Fruit fly (Drosophila melanogaster) whole organism, prepupa: Measurements from ENCODE around the gene betaTub85D.

ENCODE experiments used
- Blimp-1 ChIP-seq: fragments of 200-800 bp; sonication (Bioruptor generic); optimal IDR thresholded peaks from 3 replicates; lab custom pipeline; 2017; ENCODE audit warnings: missing biosample characterization, missing genetic modification characterization, mild to moderate bottlenecking, moderate library complexity, missing genetic modification reagents
- CG10631 ChIP-seq: fragments of 200-800 bp; sonication (Bioruptor generic); optimal IDR thresholded peaks from 2 replicates; lab custom pipeline; 2016; ENCODE audit warnings: missing biosample characterization, missing genetic modification characterization
- CG10669 ChIP-seq: fragments of 200-800 bp; sonication (Bioruptor generic); optimal IDR thresholded peaks from 3 replicates; lab custom pipeline; 2018; ENCODE audit warnings: missing biosample characterization, mild to moderate bottlenecking, missing genetic modification characterization, moderate library complexity
- CG11762 ChIP-seq: fragments of 200-800 bp; sonication (Bioruptor generic); optimal IDR thresholded peaks from 3 replicates; lab custom pipeline; 2016; ENCODE audit warnings: missing biosample characterization, missing genetic modification characterization; ENCODE audit not compliant: insufficient read depth
- CG15336 ChIP-seq: fragments of 200-800 bp; sonication (Bioruptor generic); IDR thresholded peaks from 2 replicates; pipeline ENCODE4 v1.3.6; 2022; ENCODE audit warnings: missing biosample characterization, missing genetic modification characterization
- CG1621 ChIP-seq: fragments of 200-800 bp; sonication (Bioruptor generic); optimal IDR thresholded peaks from 3 replicates; lab custom pipeline; 2018; ENCODE audit warnings: missing biosample characterization, mild to moderate bottlenecking, missing genetic modification characterization
- CG16779 ChIP-seq: fragments of 200-800 bp; sonication (Bioruptor generic); optimal IDR thresholded peaks from 3 replicates; lab custom pipeline; 2017; ENCODE audit warnings: missing biosample characterization, mild to moderate bottlenecking, missing genetic modification characterization
- CG3032 ChIP-seq: fragments of 200-800 bp; optimal IDR thresholded peaks from 2 replicates; lab custom pipeline; 2019; ENCODE audit warnings: missing biosample characterization, mild to moderate bottlenecking, missing genetic modification characterization, moderate library complexity
- CG31627 ChIP-seq: fragments of 200-800 bp; sonication (Bioruptor generic); optimal IDR thresholded peaks from 3 replicates; lab custom pipeline; 2016; ENCODE audit warnings: missing biosample characterization, missing genetic modification characterization
- CG32006 ChIP-seq: fragments of 200-800 bp; sonication (Bioruptor generic); optimal IDR thresholded peaks from 3 replicates; lab custom pipeline; 2017; ENCODE audit warnings: missing biosample characterization, mild to moderate bottlenecking, missing genetic modification characterization
- CG3919 ChIP-seq: fragments of 200-800 bp; sonication (Bioruptor generic); optimal IDR thresholded peaks from 3 replicates; lab custom pipeline; 2016; ENCODE audit warnings: missing biosample characterization, missing genetic modification characterization
- CG4318 ChIP-seq: fragments of 200-800 bp; sonication (Bioruptor generic); optimal IDR thresholded peaks from 3 replicates; lab custom pipeline; 2017; ENCODE audit warnings: missing biosample characterization, mild to moderate bottlenecking, missing genetic modification characterization
- CG6163 ChIP-seq: fragments of 200-800 bp; sonication (Bioruptor generic); IDR thresholded peaks from 3 replicates; pipeline ENCODE4 v1.3.6; 2022; ENCODE audit warnings: missing biosample characterization, missing genetic modification characterization
- CG6276 ChIP-seq: fragments of 200-800 bp; sonication (Bioruptor generic); optimal IDR thresholded peaks from 2 replicates; lab custom pipeline; 2017; ENCODE audit warnings: missing biosample characterization, mild to moderate bottlenecking, missing genetic modification characterization
- CG6792 ChIP-seq: fragments of 200-800 bp; sonication (Bioruptor generic); optimal IDR thresholded peaks from 3 replicates; lab custom pipeline; 2016; ENCODE audit warnings: missing biosample characterization, missing genetic modification characterization
- CG6808 ChIP-seq: fragments of 200-800 bp; sonication (Bioruptor generic); optimal IDR thresholded peaks from 3 replicates; lab custom pipeline; 2017; ENCODE audit warnings: missing biosample characterization, missing genetic modification characterization, mild to moderate bottlenecking, moderate library complexity, missing genetic modification reagents
- CG6854 ChIP-seq: fragments of 200-800 bp; sonication (Bioruptor generic); optimal IDR thresholded peaks from 2 replicates; lab custom pipeline; 2017; ENCODE audit warnings: missing biosample characterization, mild to moderate bottlenecking, missing genetic modification characterization
- CG7368 ChIP-seq: fragments of 200-800 bp; sonication (Bioruptor generic); optimal IDR thresholded peaks from 3 replicates; lab custom pipeline; 2016; ENCODE audit warnings: missing biosample characterization, missing genetic modification characterization
- CG8632 ChIP-seq: fragments of 200-800 bp; sonication (Bioruptor generic); optimal IDR thresholded peaks from 3 replicates; lab custom pipeline; 2016; ENCODE audit warnings: missing biosample characterization, missing genetic modification characterization
- CG9139 ChIP-seq: fragments of 200-800 bp; sonication (Bioruptor generic); optimal IDR thresholded peaks from 3 replicates; lab custom pipeline; 2017; ENCODE audit warnings: missing biosample characterization, mild to moderate bottlenecking, missing genetic modification characterization
- Eip93F ChIP-seq: fragments of 200-800 bp; sonication (Bioruptor generic); optimal IDR thresholded peaks from 2 replicates; lab custom pipeline; 2016; ENCODE audit warnings: missing biosample characterization, mild to moderate bottlenecking, missing genetic modification characterization
- Ets21C ChIP-seq: fragments of 200-800 bp; sonication (Bioruptor generic); optimal IDR thresholded peaks from 3 replicates; lab custom pipeline; 2016; ENCODE audit warnings: missing biosample characterization, missing genetic modification characterization
- Ets96B ChIP-seq: fragments of 200-800 bp; optimal IDR thresholded peaks from 2 replicates; lab custom pipeline; 2019; ENCODE audit warnings: missing biosample characterization, mild to moderate bottlenecking, missing genetic modification characterization, moderate library complexity
- Gug ChIP-seq: fragments of 200-800 bp; sonication (Bioruptor generic); IDR thresholded peaks from 2 replicates; pipeline ENCODE4 v1.3.6; 2022; ENCODE audit warnings: missing biosample characterization, missing genetic modification characterization
- Hr4 ChIP-seq: fragments of 200-800 bp; sonication (Bioruptor generic); optimal IDR thresholded peaks from 3 replicates; lab custom pipeline; 2016; ENCODE audit warnings: missing biosample characterization, missing genetic modification characterization
- Lpt ChIP-seq: fragments of 200-800 bp; sonication (Bioruptor generic); optimal IDR thresholded peaks from 3 replicates; lab custom pipeline; 2016; ENCODE audit warnings: missing biosample characterization, missing genetic modification characterization
- Met ChIP-seq: fragments of 200-800 bp; sonication (Bioruptor generic); optimal IDR thresholded peaks from 3 replicates; lab custom pipeline; 2016; ENCODE audit warnings: missing biosample characterization, missing genetic modification characterization
- Smox ChIP-seq: fragments of 200-800 bp; sonication (Bioruptor generic); optimal IDR thresholded peaks from 3 replicates; lab custom pipeline; 2016; ENCODE audit warnings: missing biosample characterization, missing genetic modification characterization
- Sox14 ChIP-seq: fragments of 200-800 bp; sonication (Bioruptor generic); optimal IDR thresholded peaks from 3 replicates; lab custom pipeline; 2016; ENCODE audit warnings: missing biosample characterization, missing genetic modification characterization
- Sox15 ChIP-seq: fragments of 200-800 bp; sonication (Bioruptor generic); optimal IDR thresholded peaks from 3 replicates; lab custom pipeline; 2016; ENCODE audit warnings: missing biosample characterization, missing genetic modification characterization
- achi ChIP-seq: fragments of 200-800 bp; sonication (Bioruptor generic); optimal IDR thresholded peaks from 3 replicates; lab custom pipeline; 2016; ENCODE audit warnings: missing biosample characterization, missing genetic modification characterization
- acj6 ChIP-seq: fragments of 200-800 bp; sonication (Bioruptor generic); optimal IDR thresholded peaks from 3 replicates; lab custom pipeline; 2016; ENCODE audit warnings: missing biosample characterization, missing genetic modification characterization
- cyc ChIP-seq: fragments of 200-800 bp; sonication (Bioruptor generic); optimal IDR thresholded peaks from 3 replicates; lab custom pipeline; 2016; ENCODE audit warnings: missing biosample characterization, missing genetic modification characterization
- dsx ChIP-seq: fragments of 200-800 bp; optimal IDR thresholded peaks from 3 replicates; lab custom pipeline; 2019; ENCODE audit warnings: missing biosample characterization, mild to moderate bottlenecking, missing genetic modification characterization, moderate library complexity; ENCODE audit not compliant: poor library complexity, severe bottlenecking
- eg ChIP-seq: fragments of 200-800 bp; sonication (Bioruptor generic); IDR thresholded peaks from 3 replicates; pipeline ENCODE4 v1.3.6; 2022; ENCODE audit warnings: missing biosample characterization, missing genetic modification characterization
- esn ChIP-seq: fragments of 200-800 bp; sonication (Bioruptor generic); optimal IDR thresholded peaks from 2 replicates; lab custom pipeline; 2016; ENCODE audit warnings: missing biosample characterization, mild to moderate bottlenecking, missing genetic modification characterization, moderate library complexity
- fd85E ChIP-seq: fragments of 200-800 bp; sonication (Bioruptor generic); optimal IDR thresholded peaks from 3 replicates; lab custom pipeline; 2016; ENCODE audit warnings: missing biosample characterization, missing genetic modification characterization
- fkh ChIP-seq: fragments of 200-800 bp; sonication (Bioruptor generic); optimal IDR thresholded peaks from 3 replicates; lab custom pipeline; 2017; ENCODE audit warnings: missing biosample characterization, mild to moderate bottlenecking, missing genetic modification characterization, moderate library complexity
- lz ChIP-seq: fragments of 200-800 bp; sonication (Bioruptor generic); optimal IDR thresholded peaks from 3 replicates; lab custom pipeline; 2016; ENCODE audit warnings: missing biosample characterization, missing genetic modification characterization
- net ChIP-seq: fragments of 200-800 bp; sonication (Bioruptor generic); optimal IDR thresholded peaks from 3 replicates; lab custom pipeline; 2016; ENCODE audit warnings: missing biosample characterization, missing genetic modification characterization
- pdm3 ChIP-seq: fragments of 200-800 bp; sonication (Bioruptor generic); optimal IDR thresholded peaks from 3 replicates; lab custom pipeline; 2016; ENCODE audit warnings: missing biosample characterization, missing genetic modification characterization
- spab ChIP-seq: fragments of 200-800 bp; sonication (Bioruptor generic); optimal IDR thresholded peaks from 2 replicates; lab custom pipeline; 2017; ENCODE audit warnings: missing biosample characterization, mild to moderate bottlenecking, missing genetic modification characterization, missing genetic modification reagents
- ss ChIP-seq, 2 experiments: fragments of 200-800 bp; sonication (Bioruptor generic); optimal IDR thresholded peaks; 2 replicates in 1 of 2; 3 replicates in 1 of 2; lab custom pipeline; 2017 to 2018; ENCODE audit warnings: mild to moderate bottlenecking in 2 of 2, missing biosample characterization in 2 of 2, missing genetic modification characterization in 2 of 2, moderate library complexity in 1 of 2
- topi ChIP-seq: fragments of 200-800 bp; sonication (Bioruptor generic); optimal IDR thresholded peaks from 3 replicates; lab custom pipeline; 2016; ENCODE audit warnings: missing biosample characterization, missing genetic modification characterization
- vri ChIP-seq: fragments of 200-800 bp; sonication (Bioruptor generic); optimal IDR thresholded peaks from 3 replicates; lab custom pipeline; 2016; ENCODE audit warnings: missing biosample characterization, mild to moderate bottlenecking, missing genetic modification characterization

Gene betaTub85D

dm6 chr3R:9411928-9412640, 2.0 kb upstream of the betaTub85D start, which contains the start of the genes Task7 and alpha-Man-IIa:
Gene Task7 (minus strand): TSS chr3R:9412293.
Gene alpha-Man-IIa (plus strand): TSS chr3R:9412548.
- TF ChIP-seq Eip93F (GFP tag; lab: Kevin White, UChicago) = peak; percentile 12
- no peak for TF ChIP-seq fd85E (GFP tag; lab: Kevin White, UChicago)
- TF ChIP-seq CG10669 = no peak
- TF ChIP-seq CG32006 (GFP tag; lab: Kevin White, UChicago) = no peak
- TF ChIP-seq fkh (GFP tag; lab: Kevin White, UChicago) = peak; percentile 68

dm6 chr3R:9408069-9408468, 2.0 kb downstream of the betaTub85D start, which contains the start of gene CG44261:
Gene CG44261 (minus strand): TSS chr3R:9408169.
- TF ChIP-seq topi (GFP tag; lab: Kevin White, UChicago) = no peak
- no peak for TF ChIP-seq cyc (GFP tag; lab: Kevin White, UChicago)
- TF ChIP-seq spab (GFP tag; lab: Kevin White, UChicago) = no peak

- TF ChIP-seq Smox (no peak), Sox14 (GFP tag; lab: Kevin White, UChicago) (peak; percentile 85), fd85E (GFP tag; lab: Kevin White, UChicago) (no peak), CG1621 (tag; lab: Kevin White, UChicago) (no peak), Eip93F (GFP tag; lab: Kevin White, UChicago) (no peak), acj6 (peak; percentile 74), fkh (GFP tag; lab: Kevin White, UChicago) (no peak), Gug (GFP tag; lab: Robert Waterston, UW) (peak; percentile 52), Lpt (GFP tag; lab: Kevin White, UChicago) (peak; percentile 3), CG6808 (GFP tag; lab: Kevin White, UChicago) (no peak), vri (GFP tag; lab: Kevin White, UChicago) (no peak), Blimp-1 (no peak), Ets96B (tag; lab: Kevin White, UChicago) (no peak), CG3919 (GFP tag; lab: Kevin White, UChicago) (no peak), CG6854 (GFP tag; lab: Kevin White, UChicago) (no peak), CG8632 (GFP tag; lab: Kevin White, UChicago) (no peak), CG10669 (no peak), CG4318 (GFP tag; lab: Kevin White, UChicago) (no peak), CG3032 (tag; lab: Kevin White, UChicago) (peak; percentile 44), CG6792 (GFP tag; lab: Kevin White, UChicago) (no peak), CG7368 (GFP tag; lab: Kevin White, UChicago) (no peak), Hr4 (GFP tag; lab: Kevin White, UChicago) (no peak), CG6163 (peak; percentile 61; the same call in 2 of the 3 replicates), CG31627 (GFP tag; lab: Kevin White, UChicago) (peak; percentile 78), cyc (GFP tag; lab: Kevin White, UChicago) (peak; percentile 82), CG10631 (GFP tag; lab: Kevin White, UChicago) (no peak), dsx (GFP tag; lab: Kevin White, UChicago) (no peak), CG9139 (GFP tag; lab: Kevin White, UChicago) (no peak), achi (GFP tag; lab: Kevin White, UChicago) (no peak), net (no peak), Sox15 (GFP tag; lab: Kevin White, UChicago) (peak; percentile 33), eg (GFP tag; lab: Robert Waterston, UW) (no peak), lz (GFP tag; lab: Kevin White, UChicago) (peak; percentile 79), CG15336 (GFP tag; lab: Robert Waterston, UW) (peak; percentile 43; the same call in 1 of the 2 replicates), CG16779 (no peak), Met (GFP tag; lab: Kevin White, UChicago) (no peak), spab (GFP tag; lab: Kevin White, UChicago) (no peak), pdm3 (GFP tag; lab: Kevin White, UChicago) (no peak), ss (GFP tag; optimal IDR thresholded peaks at IDR 0.05; lab: Kevin White, UChicago) (no peak), Ets21C (GFP tag; lab: Kevin White, UChicago) (no peak), CG11762 (peak; percentile 54), esn (GFP tag; lab: Kevin White, UChicago) (peak; percentile 85), CG6276 (GFP tag; lab: Kevin White, UChicago) (no peak)
These were observed 6.0 kb downstream of the betaTub85D start, which contains the start of the genes CG9356, BBIP1 and CG8135 for dm6 chr3R:9404104-9404512. Gene CG9356 (minus strand): TSS chr3R:9404269. Gene BBIP1 (plus strand): TSS chr3R:9404385. Gene CG8135 (plus strand): TSS chr3R:9404385.
